Worm (Caenorhabditis elegans): ENCODE data around the gene T05B11.4.

DNA sequence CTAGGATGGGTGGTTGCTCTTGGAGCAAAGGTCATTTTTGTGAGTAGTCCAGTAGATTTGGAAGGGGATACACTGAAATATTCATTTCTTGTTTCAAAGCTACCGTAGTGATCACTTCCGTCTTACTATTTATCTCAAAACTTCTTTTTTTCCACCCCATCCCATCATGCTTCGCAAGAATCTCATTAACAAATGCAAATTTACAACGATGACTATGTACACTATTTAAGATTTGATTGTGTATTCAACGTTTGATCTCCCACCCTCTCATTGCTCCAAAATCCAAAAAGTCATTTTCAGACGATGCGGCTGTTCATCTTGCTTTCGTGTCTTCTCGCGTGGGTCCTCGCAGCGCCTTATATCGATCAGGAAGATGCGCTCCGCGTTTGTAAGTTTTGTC lies 38.6 kb upstream of the T05B11.4 start, which contains the start of gene flp-21:
- no peak for TF ChIP-seq aptf-2 (GFP tag; conservative IDR thresholded peaks at IDR 0.05)
- TF ChIP-seq dpff-1 (tag; optimal IDR thresholded peaks at IDR 0.05): no peak
- TF ChIP-seq ets-4 (GFP tag; optimal IDR thresholded peaks at IDR 0.05): no peak
- no peak for TF ChIP-seq nhr-27 (tag; optimal IDR thresholded peaks at IDR 0.05)

All from whole organism, young adult.